Worm (Caenorhabditis elegans): ENCODE data around the gene nmgp-1.
A peak's percentile ranks its signal among the peaks of the same experiment; 100 is the strongest.

The nmgp-1 gene

DNA sequence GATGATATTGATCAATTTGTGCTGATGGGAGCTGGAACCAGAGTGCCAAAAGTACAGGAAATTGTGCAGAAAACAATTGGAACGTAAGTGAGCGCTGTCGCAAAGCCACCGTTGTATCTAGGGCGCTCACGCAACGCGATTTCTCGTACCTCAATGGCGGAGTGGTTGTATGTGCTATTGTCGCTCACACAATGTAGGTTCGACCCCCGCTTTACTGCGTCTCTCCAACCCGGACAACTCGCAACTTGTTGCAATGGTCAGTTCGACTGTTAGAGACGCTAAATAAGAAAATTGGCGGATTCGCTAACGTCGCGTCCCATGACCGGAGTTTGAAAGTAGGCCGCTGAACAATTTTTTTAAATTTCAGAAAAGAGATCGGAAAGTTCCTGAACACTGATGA is 12.2 kb upstream of the nmgp-1 start (continued):
- TF ChIP-seq nhr-42 (GFP tag; IDR thresholded peaks at IDR 0.05) (no peak), lir-3 (tag; optimal IDR thresholded peaks at IDR 0.05) (peak; percentile 77), mdt-29 (GFP tag; IDR thresholded peaks at IDR 0.05) (0 out of 2 replicates have a peak, but pooled peaks have one; percentile 29), ZK546.5 (tag; optimal IDR thresholded peaks at IDR 0.05) (no peak), nhr-11 (tag; optimal IDR thresholded peaks at IDR 0.05) (no peak), duxl-1 (tag; optimal IDR thresholded peaks at IDR 0.05; ENCODE audit: poor library complexity) (peak; percentile 18), mes-2 (tag; optimal IDR thresholded peaks at IDR 0.05; ENCODE audit: poor library complexity, severe bottlenecking) (peak; percentile 73), arid-1 (GFP tag; conservative IDR thresholded peaks at IDR 0.05) (peak; percentile 67; the same call in 1 of the 2 replicates), zfp-2 (tag; optimal IDR thresholded peaks at IDR 0.05) (no peak), aly-2 (tag; optimal IDR thresholded peaks at IDR 0.05) (no peak), ces-1 (GFP tag; optimal IDR thresholded peaks at IDR 0.05) (no peak), egl-43 (GFP tag; IDR thresholded peaks at IDR 0.05) (no peak), hlh-11 (tag; optimal IDR thresholded peaks at IDR 0.05) (peak; percentile 34), lin-39 (tag; optimal IDR thresholded peaks at IDR 0.05) (no peak), R02D3.7 (tag; optimal IDR thresholded peaks at IDR 0.05) (no peak), spr-1 (tag; optimal IDR thresholded peaks at IDR 0.05) (peak; percentile 45), ztf-7 (tag; optimal IDR thresholded peaks at IDR 0.05) (no peak), jun-1 (tag; optimal IDR thresholded peaks at IDR 0.05) (no peak), F49E8.2 (tag; optimal IDR thresholded peaks at IDR 0.05; ENCODE audit: borderline replicate concordance) (peak; percentile 46), ceh-82 (tag; optimal IDR thresholded peaks at IDR 0.05) (no peak), zip-2 (tag; optimal IDR thresholded peaks at IDR 0.05) (no peak), dmd-9 (GFP tag; IDR thresholded peaks at IDR 0.05) (0 out of 2 replicates have a peak, but pooled peaks have one; percentile 35), lin-38 (GFP tag; IDR thresholded peaks at IDR 0.05) (peak; percentile 70), nhr-41 (GFP tag; IDR thresholded peaks at IDR 0.05) (0 out of 2 replicates have a peak, but pooled peaks have one; percentile 16), madf-9 (GFP tag; conservative IDR thresholded peaks at IDR 0.05) (no peak), ceh-28 (tag; optimal IDR thresholded peaks at IDR 0.05) (no peak), gei-8 (GFP tag; optimal IDR thresholded peaks at IDR 0.05) (no peak), sdz-12 (GFP tag; optimal IDR thresholded peaks at IDR 0.05) (no peak), T20F7.1 (GFP tag; optimal IDR thresholded peaks at IDR 0.05) (no peak), snpc-1.2 (GFP tag; IDR thresholded peaks at IDR 0.05) (peak; percentile 77), aha-1 (tag) (peak; percentile 59), mdl-1 (tag; optimal IDR thresholded peaks at IDR 0.05) (no peak), pqm-1 (tag; optimal IDR thresholded peaks at IDR 0.05) (no peak), F10B5.3 (tag; optimal IDR thresholded peaks at IDR 0.05) (no peak), ceh-62 (tag; optimal IDR thresholded peaks at IDR 0.05) (no peak), ctbp-1 (GFP tag; IDR thresholded peaks at IDR 0.05) (0 out of 2 replicates have a peak, but pooled peaks have one; percentile 36), hmg-1.1 (GFP tag; IDR thresholded peaks at IDR 0.05) (peak; percentile 58), skn-1 (tag; optimal IDR thresholded peaks at IDR 0.05) (no peak), nhr-10 (tag; optimal IDR thresholded peaks at IDR 0.05) (no peak), tra-1 (GFP tag; IDR thresholded peaks at IDR 0.05) (0 out of 2 replicates have a peak, but pooled peaks have one; percentile 45), ama-1 (optimal IDR thresholded peaks at IDR 0.05) (no peak), fos-1 (tag; optimal IDR thresholded peaks at IDR 0.05) (no peak), nhr-77 (tag; optimal IDR thresholded peaks at IDR 0.05) (no peak), lin-13 (GFP tag; optimal IDR thresholded peaks at IDR 0.05) (no peak), daf-16 (GFP tag; optimal IDR thresholded peaks at IDR 0.05) (peak in 1 of 2 experiments; percentile 54), daf-16 (tag; optimal IDR thresholded peaks at IDR 0.05) (peak; percentile 39), pha-4 (GFP tag; IDR thresholded peaks at IDR 0.05) (peak; percentile 57; the same call in 1 of the 2 replicates), pha-4 (tag; optimal IDR thresholded peaks at IDR 0.05) (no peak), nhr-28 (tag; optimal IDR thresholded peaks at IDR 0.05) (peak; percentile 3), zfp-3 (GFP tag; conservative IDR thresholded peaks at IDR 0.05) (peak; percentile 51; the same call in 1 of the 2 replicates), Y5F2A.4 (GFP tag; optimal IDR thresholded peaks at IDR 0.05) (peak; percentile 67), T26A8.4 (GFP tag; IDR thresholded peaks at IDR 0.05) (no peak), ZK337.2 (GFP tag; IDR thresholded peaks at IDR 0.05) (0 out of 2 replicates have a peak, but pooled peaks have one; percentile 25)

Measured in whole organism, L4 larva.